Fruit fly (Drosophila melanogaster) whole organism, embryonic: ENCODE data around the gene sesB.

Experiments used
- Blimp-1 ChIP-seq: fragments of 200-800 bp; sonication (Bioruptor generic); optimal IDR thresholded peaks from 3 replicates; lab custom pipeline; 2018; ENCODE audit warnings: missing biosample characterization, missing genetic modification characterization, mild to moderate bottlenecking, moderate library complexity, missing genetic modification reagents
- CG12219 ChIP-seq: fragments of 200-800 bp; sonication (Bioruptor generic); optimal IDR thresholded peaks from 3 replicates; lab custom pipeline; 2018; ENCODE audit warnings: missing biosample characterization, mild to moderate bottlenecking, missing genetic modification characterization
- CG12391 ChIP-seq: fragments of 200-800 bp; sonication (Bioruptor generic); optimal IDR thresholded peaks from 3 replicates; lab custom pipeline; 2018; ENCODE audit warnings: missing biosample characterization, mild to moderate bottlenecking, missing genetic modification characterization, moderate library complexity
- CG1602 ChIP-seq: fragments of 200-800 bp; sonication (Bioruptor generic); optimal IDR thresholded peaks from 3 replicates; lab custom pipeline; 2016; ENCODE audit warnings: missing biosample characterization, missing genetic modification characterization
- CG17802 ChIP-seq: fragments of 200-800 bp; sonication (Bioruptor generic); optimal IDR thresholded peaks from 2 replicates; lab custom pipeline; 2018; ENCODE audit warnings: missing biosample characterization, mild to moderate bottlenecking, missing genetic modification characterization, moderate library complexity
- CG1792 ChIP-seq: fragments of 200-800 bp; sonication (Bioruptor generic); optimal IDR thresholded peaks from 2 replicates; lab custom pipeline; 2016; ENCODE audit warnings: missing biosample characterization, missing genetic modification characterization
- CG18262 ChIP-seq: fragments of 200-800 bp; optimal IDR thresholded peaks from 3 replicates; lab custom pipeline; 2019; ENCODE audit warnings: missing biosample characterization, mild to moderate bottlenecking, missing genetic modification characterization, moderate library complexity
- CG18619 ChIP-seq: fragments of 200-800 bp; sonication (Bioruptor generic); optimal IDR thresholded peaks from 3 replicates; lab custom pipeline; 2017; ENCODE audit warnings: missing biosample characterization, mild to moderate bottlenecking, missing genetic modification characterization
- CG2678 ChIP-seq: fragments of 200-800 bp; sonication (Bioruptor generic); optimal IDR thresholded peaks from 3 replicates; lab custom pipeline; 2019; ENCODE audit warnings: missing biosample characterization, mild to moderate bottlenecking, missing genetic modification characterization, moderate library complexity
- CG30403 ChIP-seq: fragments of 200-800 bp; sonication (Bioruptor generic); optimal IDR thresholded peaks from 3 replicates; lab custom pipeline; 2016; ENCODE audit warnings: missing biosample characterization, missing genetic modification characterization
- CG4424 ChIP-seq: fragments of 200-800 bp; sonication (Bioruptor generic); optimal IDR thresholded peaks from 3 replicates; lab custom pipeline; 2016; ENCODE audit warnings: missing biosample characterization, missing genetic modification characterization
- CG4820 ChIP-seq: fragments of 200-800 bp; sonication (Bioruptor generic); optimal IDR thresholded peaks from 3 replicates; lab custom pipeline; 2016; ENCODE audit warnings: missing biosample characterization, missing genetic modification characterization
- CG7786 ChIP-seq: fragments of 200-800 bp; sonication (Bioruptor generic); optimal IDR thresholded peaks from 2 replicates; lab custom pipeline; 2016; ENCODE audit warnings: missing biosample characterization, missing genetic modification characterization
- CG9609 ChIP-seq: fragments of 200-800 bp; sonication (Bioruptor generic); optimal IDR thresholded peaks from 3 replicates; lab custom pipeline; 2016; ENCODE audit warnings: missing biosample characterization, missing genetic modification characterization
- Dek ChIP-seq: fragments of 200-800 bp; sonication (Bioruptor generic); optimal IDR thresholded peaks from 3 replicates; lab custom pipeline; 2019; ENCODE audit warnings: missing biosample characterization, mild to moderate bottlenecking, missing genetic modification characterization, moderate library complexity
- HLHmδ ChIP-seq: fragments of 200-800 bp; sonication (Bioruptor generic); optimal IDR thresholded peaks from 2 replicates; lab custom pipeline; 2018; ENCODE audit warnings: missing biosample characterization, mild to moderate bottlenecking, missing genetic modification characterization, moderate library complexity
- Hsf ChIP-seq: fragments of 200-800 bp; sonication (Bioruptor generic); optimal IDR thresholded peaks from 3 replicates; lab custom pipeline; 2016; ENCODE audit warnings: missing biosample characterization, missing genetic modification characterization
- Mad ChIP-seq: fragments of 200-800 bp; sonication (Bioruptor generic); optimal IDR thresholded peaks from 2 replicates; lab custom pipeline; 2016; ENCODE audit warnings: missing biosample characterization, missing genetic modification characterization
- Max ChIP-seq: fragments of 200-800 bp; sonication (Bioruptor generic); optimal IDR thresholded peaks from 2 replicates; lab custom pipeline; 2016; ENCODE audit warnings: missing biosample characterization, mild to moderate bottlenecking, missing genetic modification characterization
- Meics ChIP-seq: fragments of 200-800 bp; sonication (Bioruptor generic); optimal IDR thresholded peaks from 2 replicates; lab custom pipeline; 2017; ENCODE audit warnings: missing biosample characterization, mild to moderate bottlenecking, missing genetic modification characterization
- NFAT ChIP-seq: fragments of 200-800 bp; sonication (Bioruptor generic); IDR thresholded peaks from 2 replicates; pipeline ENCODE4 v1.3.6; 2022; ENCODE audit warnings: missing biosample characterization, missing genetic modification characterization
- NfI ChIP-seq: fragments of 200-800 bp; sonication (Bioruptor generic); optimal IDR thresholded peaks from 3 replicates; lab custom pipeline; 2018; ENCODE audit warnings: missing biosample characterization, mild to moderate bottlenecking, missing genetic modification characterization, moderate library complexity
- Ravus ChIP-seq: fragments of 200-800 bp; sonication (Bioruptor generic); IDR thresholded peaks from 2 replicates; pipeline ENCODE4 v1.3.6; 2022; ENCODE audit warnings: missing biosample characterization, missing genetic modification characterization
- Rx ChIP-seq: fragments of 200-800 bp; sonication (Bioruptor generic); IDR thresholded peaks from 2 replicates; pipeline ENCODE4 v1.3.6; 2022; ENCODE audit warnings: missing biosample characterization, missing genetic modification characterization
- Stat92E ChIP-seq, 3 experiments: fragments of >200 bp in 2 of 3; fragments of 200-800 bp in 1 of 3; sonication (Bioruptor generic) in 1 of 3; optimal IDR thresholded peaks; 2 replicates each; lab custom pipeline; 2017 to 2019; ENCODE audit warnings: missing biosample characterization in 3 of 3, missing genetic modification characterization in 3 of 3, mild to moderate bottlenecking in 1 of 3, moderate library complexity in 1 of 3
- Xbp1 ChIP-seq: fragments of 200-800 bp; sonication (Bioruptor generic); optimal IDR thresholded peaks from 3 replicates; lab custom pipeline; 2016; ENCODE audit warnings: missing biosample characterization, mild to moderate bottlenecking, missing genetic modification characterization
- abd-A ChIP-seq: fragments of 200-800 bp; sonication (Bioruptor generic); optimal IDR thresholded peaks from 3 replicates; lab custom pipeline; 2019; ENCODE audit warnings: missing biosample characterization, mild to moderate bottlenecking, missing genetic modification characterization, moderate library complexity
- al ChIP-seq: fragments of 200-800 bp; sonication (Bioruptor generic); IDR thresholded peaks from 2 replicates; pipeline ENCODE4 v1.3.6; 2022; ENCODE audit warnings: missing biosample characterization, missing genetic modification characterization
- ase ChIP-seq: fragments of 200-800 bp; sonication (Bioruptor generic); IDR thresholded peaks from 3 replicates; pipeline ENCODE4 v1.3.6; 2022; ENCODE audit warnings: missing biosample characterization, missing genetic modification characterization
- az2 ChIP-seq: fragments of 200-800 bp; sonication (Bioruptor generic); optimal IDR thresholded peaks from 3 replicates; lab custom pipeline; 2016; ENCODE audit warnings: missing biosample characterization, missing genetic modification characterization
- bowl ChIP-seq: fragments of 200-800 bp; sonication (Bioruptor generic); IDR thresholded peaks from 2 replicates; pipeline ENCODE4 v1.3.6; 2022; ENCODE audit warnings: missing biosample characterization, missing genetic modification characterization
- bsh ChIP-seq, 2 experiments: fragments of 200-800 bp; sonication (Bioruptor generic); optimal IDR thresholded peaks; 2 replicates each; lab custom pipeline; 2017 to 2018; ENCODE audit warnings: mild to moderate bottlenecking in 2 of 2, missing biosample characterization in 2 of 2, missing genetic modification characterization in 2 of 2, moderate library complexity in 1 of 2
- caup ChIP-seq: fragments of 200-800 bp; sonication (Bioruptor generic); optimal IDR thresholded peaks from 3 replicates; lab custom pipeline; 2017; ENCODE audit warnings: missing biosample characterization, mild to moderate bottlenecking, missing genetic modification characterization, moderate library complexity; ENCODE audit not compliant: severe bottlenecking
- dan ChIP-seq: fragments of 200-800 bp; sonication (Bioruptor generic); IDR thresholded peaks from 2 replicates; pipeline ENCODE4 v1.3.6; 2022; ENCODE audit warnings: missing biosample characterization, missing genetic modification characterization
- disco-r ChIP-seq: fragments of 200-800 bp; sonication (Bioruptor generic); optimal IDR thresholded peaks from 2 replicates; lab custom pipeline; 2016; ENCODE audit warnings: missing biosample characterization, missing genetic modification characterization
- fru ChIP-seq: fragments of >200 bp; optimal IDR thresholded peaks from 2 replicates; lab custom pipeline; 2017
- grau ChIP-seq: fragments of 200-800 bp; optimal IDR thresholded peaks from 3 replicates; lab custom pipeline; 2019; ENCODE audit warnings: missing biosample characterization, mild to moderate bottlenecking, missing genetic modification characterization, moderate library complexity
- ind ChIP-seq: fragments of 200-800 bp; sonication (Bioruptor generic); optimal IDR thresholded peaks from 3 replicates; lab custom pipeline; 2016; ENCODE audit warnings: missing biosample characterization, missing genetic modification characterization
- ken ChIP-seq: fragments of 200-800 bp; sonication (Bioruptor generic); IDR thresholded peaks from 3 replicates; pipeline ENCODE4 v1.3.6; 2022; ENCODE audit warnings: missing biosample characterization, missing genetic modification characterization
- lola ChIP-seq, 3 experiments: fragments of >200 bp in 2 of 3; fragments of 200-800 bp in 1 of 3; sonication (Bioruptor generic) in 1 of 3; optimal IDR thresholded peaks; 2 replicates each; lab custom pipeline; 2017 to 2019; ENCODE audit warnings: missing biosample characterization in 3 of 3, missing genetic modification characterization in 3 of 3, mild to moderate bottlenecking in 1 of 3, moderate library complexity in 1 of 3
- nmo ChIP-seq: fragments of 200-800 bp; sonication (Bioruptor generic); optimal IDR thresholded peaks from 2 replicates; lab custom pipeline; 2018; ENCODE audit warnings: missing biosample characterization, mild to moderate bottlenecking, missing genetic modification characterization, moderate library complexity
- oc ChIP-seq: fragments of 200-800 bp; sonication (Bioruptor generic); optimal IDR thresholded peaks from 2 replicates; lab custom pipeline; 2018; ENCODE audit warnings: missing biosample characterization, mild to moderate bottlenecking, missing genetic modification characterization, moderate library complexity
- ranshi ChIP-seq: fragments of 200-800 bp; sonication (Bioruptor generic); IDR thresholded peaks from 2 replicates; pipeline ENCODE4 v1.3.6; 2022; ENCODE audit warnings: missing biosample characterization, missing genetic modification characterization
- ro ChIP-seq: fragments of 200-800 bp; sonication (Bioruptor generic); IDR thresholded peaks from 2 replicates; pipeline ENCODE4 v1.3.6; 2022; ENCODE audit warnings: missing biosample characterization, missing genetic modification characterization
- sens ChIP-seq: fragments of 200-800 bp; sonication (Bioruptor generic); peaks from one replicate; lab custom pipeline; 2016; ENCODE audit warnings: missing biosample characterization, missing genetic modification characterization
- stc ChIP-seq: fragments of 200-800 bp; sonication (Bioruptor generic); IDR thresholded peaks from 2 replicates; pipeline ENCODE4 v1.3.6; 2022; ENCODE audit warnings: missing biosample characterization, missing genetic modification characterization
- stwl ChIP-seq: fragments of 200-800 bp; sonication (Bioruptor generic); optimal IDR thresholded peaks from 3 replicates; lab custom pipeline; 2018; ENCODE audit warnings: missing biosample characterization, mild to moderate bottlenecking, missing genetic modification characterization, moderate library complexity
- tin ChIP-seq: fragments of 200-800 bp; sonication (Bioruptor generic); optimal IDR thresholded peaks from 3 replicates; lab custom pipeline; 2016; ENCODE audit warnings: missing biosample characterization, missing genetic modification characterization
- toy ChIP-seq: fragments of 200-800 bp; sonication (Bioruptor generic); IDR thresholded peaks from 2 replicates; pipeline ENCODE4 v1.3.6; 2022; ENCODE audit warnings: missing biosample characterization, missing genetic modification characterization

sesB gene

dm6 chrX:10825349-10826129 lies 38.8 kb upstream of the sesB start (continued):
- TF ChIP-seq CG7786 (GFP tag; lab: Kevin White, UChicago) (peak; percentile 10), fru (lab: Kevin White, UChicago) (no peak), Rx (GFP tag; lab: Robert Waterston, UW) (no peak), CG18262 (tag; lab: Kevin White, UChicago) (peak; percentile 71), Blimp-1 (GFP tag; lab: Kevin White, UChicago) (peak; percentile 41), Mad (GFP tag; lab: Kevin White, UChicago) (no peak), CG1602 (GFP tag; lab: Kevin White, UChicago) (peak; percentile 9), stwl (tag; lab: Kevin White, UChicago) (no peak), Xbp1 (GFP tag; lab: Kevin White, UChicago) (peak; percentile 46), CG17802 (peak; percentile 11), nmo (GFP tag; lab: Kevin White, UChicago) (peak; percentile 62), CG1792 (GFP tag; lab: Kevin White, UChicago) (no peak), CG18619 (peak; percentile 39), CG12391 (peak; percentile 56), CG9609 (no peak), disco-r (no peak), CG4820 (GFP tag; lab: Kevin White, UChicago) (peak; percentile 39), oc (tag; lab: Kevin White, UChicago) (peak; percentile 28), CG2678 (peak; percentile 52), Max (no peak), Stat92E (GFP tag; optimal IDR thresholded peaks at IDR 0.05; lab: Kevin White, UChicago) (peak in 1 of 3 experiments; percentile 49), Meics (GFP tag; lab: Kevin White, UChicago) (peak; percentile 7), ase (GFP tag; lab: Robert Waterston, UW) (peak; percentile 36; the same call in 1 of the 3 replicates), Dek (tag; lab: Kevin White, UChicago) (no peak), grau (tag; lab: Kevin White, UChicago) (peak; percentile 52), Hsf (GFP tag; lab: Kevin White, UChicago) (peak; percentile 18), CG12219 (peak; percentile 40), CG4424 (GFP tag; lab: Kevin White, UChicago) (peak; percentile 22), bsh (GFP tag; optimal IDR thresholded peaks at IDR 0.05; lab: Kevin White, UChicago) (peak in 1 of 2 experiments; percentile 74), bowl (GFP tag; lab: Robert Waterston, UW) (no peak), az2 (GFP tag; lab: Kevin White, UChicago) (peak; percentile 35), ranshi (GFP tag; lab: Robert Waterston, UW) (0 out of 2 replicates have a peak, but pooled peaks have one; percentile 14), dan (no peak), stc (no peak), sens (GFP tag; lab: Kevin White, UChicago) (peak; percentile 95), toy (GFP tag; lab: Robert Waterston, UW) (no peak), al (GFP tag; lab: Robert Waterston, UW) (no peak), NFAT (GFP tag; lab: Robert Waterston, UW) (no peak), ro (GFP tag; lab: Robert Waterston, UW) (no peak), CG30403 (GFP tag; lab: Kevin White, UChicago) (peak; percentile 41), caup (GFP tag; lab: Kevin White, UChicago) (no peak), HLHmδ (no peak), lola (GFP tag; optimal IDR thresholded peaks at IDR 0.05; lab: Kevin White, UChicago) (peak in 1 of 3 experiments; percentile 69), ken (GFP tag; lab: Robert Waterston, UW) (peak; percentile 50; the same call in 1 of the 3 replicates), tin (GFP tag; lab: Kevin White, UChicago) (no peak), NfI (GFP tag; lab: Kevin White, UChicago) (no peak), ind (GFP tag; lab: Kevin White, UChicago) (peak; percentile 21), abd-A (tag; lab: Kevin White, UChicago) (peak; percentile 36), Ravus (GFP tag; lab: Robert Waterston, UW) (no peak)
